Fruit fly (Drosophila melanogaster) whole organism, pupa: ENCODE data around the gene gcm.
A peak's percentile ranks its signal among the peaks of the same experiment; 100 is the strongest.

ENCODE experiments used
- CG10348 ChIP-seq: fragments of 200-800 bp; sonication (Bioruptor generic); IDR thresholded peaks from 2 replicates; pipeline ENCODE4 v1.3.6; 2022; ENCODE audit warnings: missing biosample characterization, missing genetic modification characterization
- CG12605 ChIP-seq: fragments of 200-800 bp; sonication (Bioruptor generic); IDR thresholded peaks from 2 replicates; pipeline ENCODE4 v1.3.6; 2022; ENCODE audit warnings: missing biosample characterization, missing genetic modification characterization
- CG13204 ChIP-seq: fragments of 200-800 bp; sonication (Bioruptor generic); optimal IDR thresholded peaks from 2 replicates; lab custom pipeline; 2018; ENCODE audit warnings: missing biosample characterization, mild to moderate bottlenecking, missing genetic modification characterization, moderate library complexity
- CG14655 ChIP-seq: fragments of 200-800 bp; sonication (Bioruptor generic); optimal IDR thresholded peaks from 3 replicates; lab custom pipeline; 2017; ENCODE audit warnings: mild to moderate bottlenecking, missing biosample characterization, missing genetic modification reagents, missing genetic modification characterization
- CG15710 ChIP-seq: fragments of 200-800 bp; sonication (Bioruptor generic); optimal IDR thresholded peaks from 2 replicates; lab custom pipeline; 2018; ENCODE audit warnings: missing biosample characterization, mild to moderate bottlenecking, missing genetic modification characterization, moderate library complexity
- CG17806 ChIP-seq: fragments of 200-800 bp; sonication (Bioruptor generic); optimal IDR thresholded peaks from 2 replicates; lab custom pipeline; 2018; ENCODE audit warnings: missing biosample characterization, mild to moderate bottlenecking, missing genetic modification characterization, moderate library complexity
- CG32121 ChIP-seq: fragments of 200-800 bp; sonication (Bioruptor generic); IDR thresholded peaks from 2 replicates; pipeline ENCODE4 v1.3.6; 2022; ENCODE audit warnings: missing biosample characterization, missing genetic modification characterization
- CG34367 ChIP-seq: fragments of 200-800 bp; sonication (Bioruptor generic); optimal IDR thresholded peaks from 2 replicates; lab custom pipeline; 2018; ENCODE audit warnings: missing biosample characterization, mild to moderate bottlenecking, missing genetic modification characterization
- CG4496 ChIP-seq: fragments of 200-800 bp; sonication (Bioruptor generic); IDR thresholded peaks from 3 replicates; pipeline ENCODE4 v1.3.6; 2022; ENCODE audit warnings: missing biosample characterization, missing genetic modification characterization
- CG8159 ChIP-seq: fragments of 200-800 bp; sonication (Bioruptor generic); optimal IDR thresholded peaks from 3 replicates; lab custom pipeline; 2018; ENCODE audit warnings: missing biosample characterization, mild to moderate bottlenecking, missing genetic modification characterization, moderate library complexity
- CG8301 ChIP-seq: fragments of 200-800 bp; sonication (Bioruptor generic); optimal IDR thresholded peaks from 2 replicates; lab custom pipeline; 2018; ENCODE audit warnings: missing biosample characterization, mild to moderate bottlenecking, missing genetic modification characterization
- CG9948 ChIP-seq: fragments of 200-800 bp; sonication (Bioruptor generic); optimal IDR thresholded peaks from 2 replicates; lab custom pipeline; 2018; ENCODE audit warnings: missing biosample characterization, mild to moderate bottlenecking, missing genetic modification characterization, moderate library complexity
- D1 ChIP-seq: fragments of 200-800 bp; sonication (Bioruptor generic); optimal IDR thresholded peaks from 2 replicates; lab custom pipeline; 2018; ENCODE audit warnings: missing biosample characterization, mild to moderate bottlenecking, missing genetic modification characterization, moderate library complexity
- EcR ChIP-seq: fragments of 200-800 bp; sonication (Bioruptor generic); optimal IDR thresholded peaks from 3 replicates; lab custom pipeline; 2019; ENCODE audit warnings: missing biosample characterization, missing genetic modification characterization, mild to moderate bottlenecking, moderate library complexity, missing genetic modification reagents
- Ets98B ChIP-seq: fragments of 200-800 bp; sonication (Bioruptor generic); IDR thresholded peaks from 2 replicates; pipeline ENCODE4 v1.3.6; 2022; ENCODE audit warnings: missing biosample characterization, missing genetic modification characterization
- Pif1A ChIP-seq: fragments of 200-800 bp; sonication (Bioruptor generic); optimal IDR thresholded peaks from 3 replicates; lab custom pipeline; 2016; ENCODE audit warnings: missing biosample characterization, missing genetic modification characterization
- Pif1B ChIP-seq: fragments of 200-800 bp; sonication (Bioruptor generic); optimal IDR thresholded peaks from 3 replicates; lab custom pipeline; 2016; ENCODE audit warnings: missing biosample characterization, missing genetic modification characterization
- Snoo ChIP-seq: fragments of 200-800 bp; sonication (Bioruptor generic); optimal IDR thresholded peaks from 3 replicates; lab custom pipeline; 2017; ENCODE audit warnings: missing biosample characterization, mild to moderate bottlenecking, missing genetic modification characterization, inconsistent platforms
- fd96Ca ChIP-seq: fragments of 200-800 bp; sonication (Bioruptor generic); IDR thresholded peaks from 3 replicates; pipeline ENCODE4 v1.3.6; 2022; ENCODE audit warnings: missing biosample characterization, missing genetic modification characterization
- gl ChIP-seq: fragments of 200-800 bp; sonication (Bioruptor generic); optimal IDR thresholded peaks from 2 replicates; lab custom pipeline; 2018; ENCODE audit warnings: missing biosample characterization, mild to moderate bottlenecking, missing genetic modification characterization
- rn ChIP-seq: fragments of 200-800 bp; sonication (Bioruptor generic); IDR thresholded peaks from 2 replicates; pipeline ENCODE4 v1.3.6; 2022; ENCODE audit warnings: missing biosample characterization, missing genetic modification characterization

Gene gcm

dm6 chr2L:9609337-9609856 lies 27.9 kb upstream of the gcm start:
- no peak for TF ChIP-seq Pif1A (GFP tag; lab: Kevin White, UChicago)
- no peak for TF ChIP-seq Snoo (tag; lab: Kevin White, UChicago)
- TF ChIP-seq D1 (tag; lab: Kevin White, UChicago) = no peak
- TF ChIP-seq CG34367 (tag; lab: Kevin White, UChicago) = no peak
- TF ChIP-seq fd96Ca (GFP tag; lab: Robert Waterston, UW) = no peak
- no peak for TF ChIP-seq rn (GFP tag; lab: Robert Waterston, UW)
- no peak for TF ChIP-seq CG10348 (GFP tag; lab: Robert Waterston, UW)
- no peak for TF ChIP-seq CG14655
- no peak for TF ChIP-seq Ets98B
- TF ChIP-seq Pif1B = no peak

dm6 chr2L:9607997-9608563 lies 26.5 kb upstream of the gcm start, which contains the start of gene gcm2:
Gene gcm2 (plus strand): TSS chr2L:9608562.
- TF ChIP-seq CG13204 (GFP tag; lab: Kevin White, UChicago) = peak; percentile 10
- no peak for TF ChIP-seq CG32121 (GFP tag; lab: Robert Waterston, UW)

dm6 chr2L:9602103-9602502 lies 20.6 kb upstream of the gcm start:
- TF ChIP-seq CG32121 (GFP tag; lab: Robert Waterston, UW) = no peak
- no peak for TF ChIP-seq Pif1B
- TF ChIP-seq CG14655 = no peak
- TF ChIP-seq CG15710 (tag; lab: Kevin White, UChicago) = no peak
- no peak for TF ChIP-seq D1 (tag; lab: Kevin White, UChicago)
- TF ChIP-seq fd96Ca (GFP tag; lab: Robert Waterston, UW) = no peak
- TF ChIP-seq CG8301 (tag; lab: Kevin White, UChicago) = no peak
- no peak for TF ChIP-seq CG8159 (tag; lab: Kevin White, UChicago)
- no peak for TF ChIP-seq Snoo (tag; lab: Kevin White, UChicago)
- no peak for TF ChIP-seq rn (GFP tag; lab: Robert Waterston, UW)
- no peak for TF ChIP-seq CG13204 (GFP tag; lab: Kevin White, UChicago)
- no peak for TF ChIP-seq CG9948
- no peak for TF ChIP-seq EcR
- no peak for TF ChIP-seq CG34367 (tag; lab: Kevin White, UChicago)
- no peak for TF ChIP-seq CG10348 (GFP tag; lab: Robert Waterston, UW)
- no peak for TF ChIP-seq Pif1A (GFP tag; lab: Kevin White, UChicago)
- TF ChIP-seq, all 21 proteins: peak for 0

dm6 chr2L:9601220-9601619 lies 19.7 kb upstream of the gcm start:
- TF ChIP-seq EcR (no peak), Pif1A (GFP tag; lab: Kevin White, UChicago) (no peak), CG4496 (GFP tag; lab: Robert Waterston, UW) (no peak), CG34367 (tag; lab: Kevin White, UChicago) (no peak), rn (GFP tag; lab: Robert Waterston, UW) (no peak), CG9948 (no peak), gl (tag; lab: Kevin White, UChicago) (no peak), CG14655 (no peak), CG13204 (GFP tag; lab: Kevin White, UChicago) (no peak), Pif1B (no peak), CG17806 (tag; lab: Kevin White, UChicago) (no peak), CG10348 (GFP tag; lab: Robert Waterston, UW) (no peak), Ets98B (no peak), fd96Ca (GFP tag; lab: Robert Waterston, UW) (no peak), CG8301 (tag; lab: Kevin White, UChicago) (no peak), CG8159 (tag; lab: Kevin White, UChicago) (no peak), CG15710 (tag; lab: Kevin White, UChicago) (no peak), D1 (tag; lab: Kevin White, UChicago) (no peak), Snoo (tag; lab: Kevin White, UChicago) (no peak)

dm6 chr2L:9600772-9601171 lies 19.2 kb upstream of the gcm start, which contains the start of gene CG4382:
Gene CG4382 (minus strand): TSS chr2L:9600872.
- TF ChIP-seq CG17806 (tag; lab: Kevin White, UChicago) (no peak), CG10348 (GFP tag; lab: Robert Waterston, UW) (no peak), CG8159 (tag; lab: Kevin White, UChicago) (no peak), CG8301 (tag; lab: Kevin White, UChicago) (no peak), Pif1B (no peak), CG12605 (GFP tag; lab: Robert Waterston, UW) (no peak), gl (tag; lab: Kevin White, UChicago) (no peak), Ets98B (no peak), CG13204 (GFP tag; lab: Kevin White, UChicago) (no peak)
- TF ChIP-seq, all 21 proteins: peak for 0

dm6 chr2L:9598390-9598789 lies 16.8 kb upstream of the gcm start:
- TF ChIP-seq fd96Ca (GFP tag; lab: Robert Waterston, UW) (peak; percentile 68), CG34367 (tag; lab: Kevin White, UChicago) (no peak), Pif1A (GFP tag; lab: Kevin White, UChicago) (peak; percentile 6), Snoo (tag; lab: Kevin White, UChicago) (no peak), CG32121 (GFP tag; lab: Robert Waterston, UW) (no peak), CG12605 (GFP tag; lab: Robert Waterston, UW) (0 out of 2 replicates have a peak, but pooled peaks have one; percentile 34), CG8301 (tag; lab: Kevin White, UChicago) (no peak), CG15710 (tag; lab: Kevin White, UChicago) (peak; percentile 20), CG8159 (tag; lab: Kevin White, UChicago) (peak; percentile 15), CG14655 (peak; percentile 36), CG4496 (GFP tag; lab: Robert Waterston, UW) (no peak), CG10348 (GFP tag; lab: Robert Waterston, UW) (no peak), D1 (tag; lab: Kevin White, UChicago) (no peak), Ets98B (peak; percentile 44; the same call in 1 of the 2 replicates), CG13204 (GFP tag; lab: Kevin White, UChicago) (no peak), gl (tag; lab: Kevin White, UChicago) (no peak), CG17806 (tag; lab: Kevin White, UChicago) (peak; percentile 24), EcR (no peak), Pif1B (peak; percentile 20), rn (GFP tag; lab: Robert Waterston, UW) (peak; percentile 55; the same call in 1 of the 2 replicates), CG9948 (no peak)
